Fruit fly (Drosophila melanogaster): ENCODE data around the gene Rac1.

The Rac1 gene

DNA sequence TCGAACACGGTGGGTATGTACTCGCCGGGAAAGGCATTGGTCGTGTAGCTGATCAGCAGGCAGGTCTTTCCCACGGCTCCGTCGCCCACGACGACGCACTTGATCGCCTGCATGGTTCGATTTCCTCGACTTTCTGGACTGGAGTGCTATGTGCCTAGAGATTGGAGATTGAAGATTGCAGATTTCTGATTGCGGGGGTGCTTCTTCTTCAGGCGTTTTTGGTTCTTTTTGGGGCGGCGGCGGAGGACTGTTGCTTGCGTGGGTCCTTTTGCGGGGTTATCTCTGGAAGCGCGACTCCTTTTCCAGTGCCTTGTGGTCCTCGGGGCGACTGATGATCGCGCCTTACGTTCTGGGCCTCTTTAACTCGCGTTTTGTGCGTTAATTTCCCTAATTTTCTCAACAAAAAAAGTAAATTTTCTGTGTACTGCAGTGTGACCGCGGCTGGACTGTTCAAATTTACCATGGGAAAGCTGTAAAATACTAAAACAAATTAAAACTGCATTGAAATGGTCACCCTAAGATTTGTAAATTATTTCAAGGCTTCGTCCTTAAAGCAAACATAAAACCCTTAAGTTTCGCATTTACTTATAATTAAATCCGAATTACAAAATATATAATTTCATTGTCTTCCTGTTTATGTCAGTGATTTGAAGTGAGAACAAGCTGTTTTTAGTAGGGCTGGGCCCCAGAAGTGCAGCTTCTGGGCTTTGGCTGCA is at the start of gene Rac1, which contains the start of gene Acat2:
TSS of gene Rac1 (minus strand) at position 450 of the 716 bp plus-strand sequence.
TSS of gene Acat2 (plus strand) at position 711 of the 716 bp plus-strand sequence.
- no peak for TF ChIP-seq noc (tag; optimal IDR thresholded peaks at IDR 0.05)

DNA sequence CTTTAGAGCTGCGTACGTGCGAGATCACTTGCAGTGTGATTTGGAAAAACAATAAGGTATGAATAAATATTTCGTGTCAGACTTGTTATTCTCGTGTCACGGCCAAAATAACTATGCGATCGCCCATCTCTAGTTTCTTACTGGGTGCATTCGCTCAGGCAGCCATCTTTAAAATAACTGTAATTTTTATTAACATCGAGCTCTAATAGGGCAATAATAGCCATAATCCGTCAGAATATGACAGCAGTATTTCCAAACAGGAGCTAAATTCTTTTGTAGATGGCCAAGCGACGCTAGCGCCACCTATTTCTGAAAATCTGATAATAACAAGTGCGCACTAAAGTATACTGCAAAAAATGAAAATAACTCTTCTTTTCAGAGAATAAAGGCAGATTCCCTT is 49.6 kb upstream of the Rac1 start:
- no peak for TF ChIP-seq noc (tag; optimal IDR thresholded peaks at IDR 0.05)

DNA sequence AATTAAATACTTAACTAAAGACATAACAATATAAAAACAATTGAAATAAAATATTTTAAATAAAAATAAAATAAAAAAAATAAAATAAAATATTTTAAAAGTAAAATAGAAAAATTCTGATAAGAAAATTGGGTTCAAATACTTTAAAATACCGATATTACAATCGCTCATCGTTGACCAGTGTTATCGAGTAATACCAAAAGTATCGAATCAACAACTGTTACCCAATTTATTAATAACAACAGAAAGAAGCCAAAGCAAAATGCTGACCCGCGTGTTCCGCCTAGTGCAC is 48.4 kb upstream of the Rac1 start, which contains the start of gene CG9166:
TSS of gene CG9166 (plus strand) at position 193 of the 292 bp plus-strand sequence.
- TF ChIP-seq noc (tag; optimal IDR thresholded peaks at IDR 0.05) = no peak

dm6 chr3L:1349942-1350923 is 47.8 kb upstream of the Rac1 start:
- peak; percentile 21 for TF ChIP-seq noc (tag; optimal IDR thresholded peaks at IDR 0.05)

DNA sequence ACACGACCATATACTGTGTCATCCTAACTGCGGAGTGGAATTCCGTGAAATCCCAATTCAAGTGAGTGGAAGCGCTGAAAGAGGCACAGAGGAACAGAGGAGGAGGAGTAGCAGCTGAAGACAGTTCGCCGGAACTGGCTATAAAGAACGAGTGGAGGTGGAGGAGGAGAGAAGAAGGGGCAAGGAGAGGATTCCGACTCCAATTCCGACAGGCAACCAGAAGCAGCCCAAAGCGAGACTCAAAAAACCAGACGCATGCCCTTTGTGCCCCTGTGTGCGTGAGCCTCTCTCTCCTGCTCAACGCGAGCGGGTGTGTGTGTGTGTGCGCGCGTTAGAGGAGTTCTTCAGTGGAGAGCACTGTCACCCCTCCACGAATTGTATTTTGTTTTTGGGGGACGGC is 46.9 kb upstream of the Rac1 start:
- TF ChIP-seq noc (tag; optimal IDR thresholded peaks at IDR 0.05) = no peak

dm6 chr3L:1348935-1349334 is 46.5 kb upstream of the Rac1 start:
- TF ChIP-seq noc (tag; optimal IDR thresholded peaks at IDR 0.05) = no peak

- TF ChIP-seq noc (tag; optimal IDR thresholded peaks at IDR 0.05) = no peak
Observed at dm6 chr3L:1348248-1348647, 45.8 kb upstream of the Rac1 start.

dm6 chr3L:1346956-1347587 is 44.6 kb upstream of the Rac1 start:
- no peak for TF ChIP-seq noc (tag; optimal IDR thresholded peaks at IDR 0.05)

- peak; percentile 64 for TF ChIP-seq noc (tag; optimal IDR thresholded peaks at IDR 0.05)
Observed at dm6 chr3L:1342133-1342580, 39.7 kb upstream of the Rac1 start, which contains the start of gene indra. indra (minus strand) TSS chr3L:1342403.

DNA sequence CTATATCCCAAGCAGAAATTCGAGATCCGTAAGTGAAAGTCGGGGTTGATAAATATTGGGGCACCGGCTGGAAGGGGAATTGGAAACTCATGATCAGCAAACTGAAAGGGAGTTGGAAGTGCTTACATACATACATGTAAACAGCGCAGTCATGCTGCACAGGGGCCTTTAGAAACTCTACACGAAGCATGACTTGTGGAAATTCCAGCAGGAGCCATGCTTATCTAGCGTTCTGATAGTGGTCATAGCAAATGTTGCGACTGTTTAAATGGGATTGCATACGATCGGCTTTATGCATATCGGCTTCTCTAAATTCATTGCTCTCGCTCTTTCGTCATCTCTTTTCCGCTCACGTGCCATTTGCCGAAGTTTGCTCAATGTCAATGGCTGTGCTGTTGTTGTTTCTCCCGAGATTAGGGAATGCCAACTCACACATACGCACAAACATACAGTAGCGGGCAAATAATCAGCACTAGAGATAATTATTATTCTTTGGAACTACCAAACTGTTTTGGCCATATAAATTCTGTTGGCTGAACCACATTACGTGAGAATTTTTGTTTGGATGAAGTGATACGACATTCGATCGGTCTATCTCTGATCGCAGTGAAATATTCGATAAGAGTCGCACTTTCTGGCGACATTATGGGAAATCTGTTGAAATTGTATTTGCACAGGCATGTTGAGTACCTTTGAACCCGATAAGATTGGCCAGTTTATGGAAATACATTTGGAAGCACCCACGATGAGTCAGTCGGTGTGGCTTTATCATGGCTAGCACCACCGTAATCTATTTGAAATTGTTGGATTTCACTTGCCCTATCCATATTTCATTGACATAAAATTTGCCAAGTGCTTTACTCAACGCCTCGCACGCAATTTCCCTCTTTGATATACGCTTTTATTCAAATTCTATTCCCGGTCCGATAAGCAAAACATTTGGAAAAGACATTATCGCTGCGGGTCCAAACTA is 33.8 kb upstream of the Rac1 start:
- peak; percentile 84 for TF ChIP-seq noc (tag; optimal IDR thresholded peaks at IDR 0.05)

DNA sequence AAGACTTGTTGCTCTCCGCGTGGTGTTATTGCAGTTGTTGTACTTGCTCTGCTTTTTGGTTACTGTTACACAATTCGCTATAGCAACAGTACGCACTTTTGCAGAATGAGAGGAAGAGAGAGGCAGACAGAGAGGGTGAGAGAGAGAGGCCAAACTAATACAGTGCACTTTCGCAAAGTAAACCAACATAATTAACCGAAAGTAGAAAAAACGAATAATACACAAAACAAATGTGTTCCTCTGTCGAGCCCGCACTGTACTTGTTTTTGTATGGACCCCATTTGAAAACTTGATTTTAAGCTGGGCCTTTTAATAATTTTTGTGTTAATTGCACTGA is 32.9 kb upstream of the Rac1 start:
- TF ChIP-seq noc (tag; optimal IDR thresholded peaks at IDR 0.05) = peak; percentile 45

DNA sequence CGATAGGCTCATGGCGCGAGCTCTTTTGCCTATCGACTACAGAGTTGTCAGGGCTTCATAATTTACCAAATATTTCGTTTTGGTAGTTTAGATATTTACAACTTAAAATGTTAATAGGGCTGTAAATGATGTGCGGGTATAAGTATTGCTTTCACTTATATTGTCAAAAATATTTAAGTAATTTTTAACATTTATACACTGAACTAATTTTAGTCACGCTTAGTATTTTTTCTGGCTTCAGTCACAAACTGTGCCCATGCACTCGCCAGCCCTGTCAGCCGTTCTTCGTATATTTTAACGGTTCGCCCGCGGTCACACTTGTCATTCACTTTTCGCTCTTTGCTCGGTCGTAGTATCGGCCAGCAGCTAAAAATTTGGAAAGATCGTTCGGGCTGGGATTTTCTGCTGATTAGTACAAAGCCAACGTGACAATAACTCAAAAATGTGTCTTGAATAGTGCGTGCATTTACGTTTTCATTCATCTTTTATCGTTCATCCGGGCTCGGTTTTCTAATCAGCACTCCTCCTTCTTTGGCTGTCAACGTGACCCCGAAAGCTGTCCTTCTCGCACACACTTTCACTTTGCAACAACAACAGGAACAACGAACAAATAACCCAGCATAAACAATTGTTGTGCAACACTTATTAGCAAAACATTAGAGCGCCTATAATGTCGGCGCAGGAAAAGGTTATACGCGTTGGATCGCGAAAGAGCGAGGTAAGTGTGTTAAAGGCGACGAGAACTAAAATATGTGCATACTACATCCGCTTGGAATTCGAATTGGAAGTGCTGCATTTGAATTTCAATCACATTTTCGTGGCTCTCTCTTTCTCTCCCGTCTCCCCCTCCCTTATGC is 32.3 kb upstream of the Rac1 start, which contains the start of the genes Hmbs and CG2211:
TSS of gene Hmbs (plus strand) at position 319 of the 857 bp plus-strand sequence.
TSS of gene CG2211 (minus strand) at position 789 of the 857 bp plus-strand sequence.
- TF ChIP-seq noc (tag; optimal IDR thresholded peaks at IDR 0.05) = peak; percentile 82

DNA sequence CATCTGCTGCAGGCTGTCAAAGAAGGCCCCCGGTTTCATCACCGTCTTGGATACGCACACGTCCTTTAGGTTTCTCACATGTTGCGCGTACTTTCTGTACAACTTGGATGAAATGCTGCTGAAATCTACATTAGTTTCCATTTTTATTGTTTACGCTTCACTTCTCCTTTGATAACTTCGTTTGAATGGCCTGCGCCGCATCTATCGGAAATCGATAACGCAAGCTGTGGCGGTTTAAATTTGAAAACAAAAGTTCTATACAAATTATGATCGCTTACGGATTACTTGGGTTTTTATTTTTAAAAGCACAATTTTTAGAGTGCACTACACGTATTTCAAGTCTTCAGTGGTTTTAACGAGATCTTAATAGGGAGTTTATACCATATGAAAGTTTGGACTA is 30.5 kb upstream of the Rac1 start, which contains the start of gene msd5:
TSS of gene msd5 (minus strand) at position 174 of the 400 bp plus-strand sequence.
- TF ChIP-seq noc (tag; optimal IDR thresholded peaks at IDR 0.05) = no peak

DNA sequence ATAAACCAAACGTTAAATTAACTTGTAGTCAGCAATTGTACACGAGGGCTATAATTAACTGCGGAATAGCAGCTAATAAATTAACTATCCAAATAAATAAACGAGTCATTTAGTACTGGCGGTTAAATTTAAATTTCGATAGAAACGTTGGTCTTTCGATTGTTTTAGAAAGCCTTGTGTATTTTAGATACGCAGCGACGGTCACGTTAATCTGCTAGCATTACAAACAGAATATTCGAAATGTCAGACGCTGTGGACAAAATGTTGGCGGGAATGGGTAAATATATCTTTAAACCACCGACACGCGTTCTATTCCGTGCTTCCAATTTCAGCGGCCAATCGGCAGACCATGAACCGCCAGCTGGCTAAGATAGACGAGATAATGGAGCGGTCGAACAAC is 29.1 kb upstream of the Rac1 start, which contains the start of gene msd1:
TSS of gene msd1 (plus strand) at position 203 of the 400 bp plus-strand sequence.
- no peak for TF ChIP-seq noc (tag; optimal IDR thresholded peaks at IDR 0.05)
